Fruit fly (Drosophila melanogaster): ENCODE data around the gene CG12224.

Gene CG12224

DNA sequence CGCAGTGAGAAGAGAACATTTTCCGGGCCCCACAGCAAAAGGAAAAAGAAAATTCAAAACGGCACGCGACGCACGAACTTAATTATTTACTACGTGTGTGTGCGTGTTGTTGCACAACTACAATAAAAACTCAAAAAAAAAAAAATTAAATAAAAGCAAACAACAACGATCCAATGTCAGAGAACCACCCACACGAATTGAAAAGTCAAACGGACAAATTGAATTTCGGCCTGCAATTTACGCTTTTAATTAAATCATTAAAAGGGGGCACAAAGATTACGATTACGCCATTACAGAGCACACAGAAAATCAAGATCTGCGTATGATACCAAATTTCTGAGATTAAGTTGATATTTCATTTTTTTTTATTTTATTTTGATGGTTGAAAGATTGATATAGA lies 33.9 kb downstream of the CG12224 start:
- no peak for TF ChIP-seq bab1 (GFP tag; optimal IDR thresholded peaks at IDR 0.05)
- TF ChIP-seq tj (GFP tag; optimal IDR thresholded peaks at IDR 0.05): no peak
- TF ChIP-seq CG7045 (GFP tag; optimal IDR thresholded peaks at IDR 0.05): no peak
- TF ChIP-seq Hr96 (GFP tag; optimal IDR thresholded peaks at IDR 0.05): no peak
- no peak for TF ChIP-seq kay (GFP tag; ENCODE audit: borderline replicate concordance)
- no peak for TF ChIP-seq cic (GFP tag; optimal IDR thresholded peaks at IDR 0.05)
- TF ChIP-seq CG7101 (tag; optimal IDR thresholded peaks at IDR 0.05): no peak
- no peak for TF ChIP-seq pad (GFP tag; optimal IDR thresholded peaks at IDR 0.05)
- TF ChIP-seq Clk (GFP tag; optimal IDR thresholded peaks at IDR 0.05): no peak
- no peak for TF ChIP-seq CG5204 (GFP tag; optimal IDR thresholded peaks at IDR 0.05)
- no peak for TF ChIP-seq Mnt (GFP tag; optimal IDR thresholded peaks at IDR 0.05)
- TF ChIP-seq cnc (optimal IDR thresholded peaks at IDR 0.05): no peak
- TF ChIP-seq toe (GFP tag; optimal IDR thresholded peaks at IDR 0.05): no peak
- TF ChIP-seq CG33017 (tag; optimal IDR thresholded peaks at IDR 0.05): no peak
- TF ChIP-seq Crg-1 (GFP tag; optimal IDR thresholded peaks at IDR 0.05): no peak
- no peak for TF ChIP-seq ovo (GFP tag; optimal IDR thresholded peaks at IDR 0.05)
- no peak for TF ChIP-seq CG1620 (GFP tag; optimal IDR thresholded peaks at IDR 0.05)
- no peak for TF ChIP-seq CG14711 (tag; optimal IDR thresholded peaks at IDR 0.05)
- TF ChIP-seq CG11617 (GFP tag; optimal IDR thresholded peaks at IDR 0.05): no peak

DNA sequence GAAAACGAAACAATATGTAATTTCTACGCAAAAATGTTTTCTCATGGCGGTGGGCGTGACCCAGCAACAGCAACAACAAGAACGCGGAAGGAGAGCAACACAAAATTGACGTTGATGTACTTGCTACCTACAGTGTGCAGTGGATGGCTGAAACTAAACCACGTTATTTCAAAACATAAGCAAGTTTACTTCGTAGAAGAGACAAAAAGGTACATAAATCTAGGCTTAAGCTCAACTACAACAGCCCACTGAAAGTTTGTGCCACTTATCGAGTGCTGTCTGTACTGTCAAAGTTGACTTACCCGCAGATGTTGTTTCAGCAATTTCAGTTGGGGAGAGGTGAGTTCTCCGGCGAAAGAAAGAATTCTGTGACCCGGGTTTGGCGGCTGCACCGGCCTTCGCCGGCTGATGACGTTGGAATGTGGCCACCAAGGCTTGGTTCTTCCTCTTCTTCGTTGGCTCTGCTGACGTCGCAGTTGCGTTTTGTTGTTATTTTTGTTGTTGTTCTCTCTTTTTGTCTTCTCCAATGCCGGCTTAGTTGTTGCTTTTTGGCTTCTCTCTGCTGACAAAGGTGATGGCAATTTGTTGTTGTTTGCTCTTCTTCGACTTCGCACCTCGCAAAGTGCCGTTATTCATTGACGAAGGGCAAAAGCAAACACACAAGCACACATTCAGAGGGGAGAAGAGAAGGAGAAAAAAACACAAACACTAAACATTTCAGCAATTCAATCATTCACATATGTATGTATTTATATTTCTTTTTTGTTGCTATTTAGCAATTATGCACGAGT lies 34.6 kb downstream of the CG12224 start:
- TF ChIP-seq cnc (optimal IDR thresholded peaks at IDR 0.05): no peak
- TF ChIP-seq Mnt (GFP tag; optimal IDR thresholded peaks at IDR 0.05): no peak
- TF ChIP-seq ovo (GFP tag; optimal IDR thresholded peaks at IDR 0.05): peak; percentile 93
- TF ChIP-seq CG12768 (GFP tag; optimal IDR thresholded peaks at IDR 0.05): no peak
- TF ChIP-seq CG11617 (GFP tag; optimal IDR thresholded peaks at IDR 0.05): no peak
- TF ChIP-seq CG33017 (tag; optimal IDR thresholded peaks at IDR 0.05): no peak
- peak; percentile 24 for TF ChIP-seq bab1 (GFP tag; optimal IDR thresholded peaks at IDR 0.05)
- no peak for TF ChIP-seq Hr96 (GFP tag; optimal IDR thresholded peaks at IDR 0.05)
- peak; percentile 92 for TF ChIP-seq pad (GFP tag; optimal IDR thresholded peaks at IDR 0.05)
- no peak for TF ChIP-seq toe (GFP tag; optimal IDR thresholded peaks at IDR 0.05)
- TF ChIP-seq CG5204 (GFP tag; optimal IDR thresholded peaks at IDR 0.05): no peak
- no peak for TF ChIP-seq Clk (GFP tag; optimal IDR thresholded peaks at IDR 0.05)
- no peak for TF ChIP-seq CG7101 (tag; optimal IDR thresholded peaks at IDR 0.05)
- no peak for TF ChIP-seq kay (GFP tag; ENCODE audit: borderline replicate concordance)
- peak; percentile 87 for TF ChIP-seq tj (GFP tag; optimal IDR thresholded peaks at IDR 0.05)
- no peak for TF ChIP-seq CG1620 (GFP tag; optimal IDR thresholded peaks at IDR 0.05)

DNA sequence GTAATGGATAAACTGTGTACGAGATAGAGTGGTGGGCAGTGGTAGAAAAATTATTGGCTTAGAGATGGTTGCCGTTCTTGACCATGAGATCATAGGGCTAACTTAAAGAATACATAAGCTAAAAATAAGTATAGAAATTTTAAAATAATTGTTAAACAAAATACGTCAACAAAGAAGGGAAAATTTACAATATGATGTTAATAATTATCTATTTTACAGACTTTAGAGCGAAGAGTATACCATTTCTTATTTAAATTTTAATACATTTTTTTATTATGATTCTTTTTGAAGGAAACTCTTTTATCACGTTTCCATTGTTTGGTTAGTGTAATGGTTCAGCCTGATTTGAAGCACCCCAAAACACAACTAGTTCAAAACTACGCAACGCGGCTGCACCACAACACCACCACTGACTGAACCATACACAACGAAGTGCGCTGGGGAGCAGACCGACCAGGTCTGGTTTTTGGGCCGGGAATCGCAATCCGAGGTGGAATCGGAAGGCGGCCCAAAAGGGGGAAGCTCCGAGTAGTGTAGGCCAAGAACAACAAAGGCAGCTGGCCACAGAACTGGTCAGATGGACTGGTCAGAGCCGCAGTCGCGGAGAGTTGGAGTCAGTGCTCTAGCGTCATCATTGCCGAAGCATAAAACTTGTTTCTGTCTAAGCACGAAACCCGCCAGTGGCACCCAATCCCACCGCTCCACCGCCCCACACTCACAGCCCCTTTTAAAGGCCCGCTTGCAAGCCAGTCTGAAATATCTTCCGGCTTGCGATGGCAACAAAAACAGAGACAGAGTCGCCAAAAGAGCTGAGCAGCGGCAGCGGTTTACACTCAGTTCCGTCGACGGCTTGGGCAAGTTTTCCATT lies 36.2 kb downstream of the CG12224 start:
- TF ChIP-seq CG7101 (tag; optimal IDR thresholded peaks at IDR 0.05): no peak
- no peak for TF ChIP-seq CG5204 (GFP tag; optimal IDR thresholded peaks at IDR 0.05)
- no peak for TF ChIP-seq ovo (GFP tag; optimal IDR thresholded peaks at IDR 0.05)
- TF ChIP-seq CG12768 (GFP tag; optimal IDR thresholded peaks at IDR 0.05): no peak
- TF ChIP-seq CG11617 (GFP tag; optimal IDR thresholded peaks at IDR 0.05): no peak
- no peak for TF ChIP-seq cnc (optimal IDR thresholded peaks at IDR 0.05)
- no peak for TF ChIP-seq Mnt (GFP tag; optimal IDR thresholded peaks at IDR 0.05)
- no peak for TF ChIP-seq CG33017 (tag; optimal IDR thresholded peaks at IDR 0.05)
- no peak for TF ChIP-seq bab1 (GFP tag; optimal IDR thresholded peaks at IDR 0.05)
- no peak for TF ChIP-seq cic (GFP tag; optimal IDR thresholded peaks at IDR 0.05)
- TF ChIP-seq Crg-1 (GFP tag; optimal IDR thresholded peaks at IDR 0.05): no peak
- TF ChIP-seq kay (GFP tag; ENCODE audit: borderline replicate concordance): no peak
- TF ChIP-seq CG7045 (GFP tag; optimal IDR thresholded peaks at IDR 0.05): no peak
- no peak for TF ChIP-seq CG14711 (tag; optimal IDR thresholded peaks at IDR 0.05)
- no peak for TF ChIP-seq toe (GFP tag; optimal IDR thresholded peaks at IDR 0.05)
- no peak for TF ChIP-seq CG1620 (GFP tag; optimal IDR thresholded peaks at IDR 0.05)

DNA sequence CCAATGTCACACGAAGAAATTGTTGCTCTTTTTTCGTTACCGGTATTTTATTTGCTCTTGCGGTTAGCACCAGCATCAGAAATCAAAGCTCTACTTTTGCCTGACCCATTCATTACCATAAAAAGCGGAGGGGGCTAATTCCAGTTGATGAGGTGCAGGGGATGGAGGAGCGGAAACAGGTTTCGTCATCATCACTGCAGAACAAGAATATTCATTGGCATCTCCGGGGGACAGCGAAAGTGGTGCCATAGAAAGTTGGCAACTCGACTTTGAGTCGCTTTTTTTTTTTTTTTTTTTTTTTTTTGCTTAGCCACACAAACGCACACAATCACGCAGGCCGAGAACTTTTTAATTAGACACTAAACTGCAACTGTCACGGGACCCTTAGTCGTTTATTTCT lies 40.7 kb downstream of the CG12224 start:
- no peak for TF ChIP-seq cic (GFP tag; optimal IDR thresholded peaks at IDR 0.05)
- no peak for TF ChIP-seq Mnt (GFP tag; optimal IDR thresholded peaks at IDR 0.05)
- no peak for TF ChIP-seq CG7101 (tag; optimal IDR thresholded peaks at IDR 0.05)
- no peak for TF ChIP-seq pad (GFP tag; optimal IDR thresholded peaks at IDR 0.05)
- no peak for TF ChIP-seq Clk (GFP tag; optimal IDR thresholded peaks at IDR 0.05)
- no peak for TF ChIP-seq Hr96 (GFP tag; optimal IDR thresholded peaks at IDR 0.05)
- TF ChIP-seq Crg-1 (GFP tag; optimal IDR thresholded peaks at IDR 0.05): no peak
- no peak for TF ChIP-seq kay (GFP tag; ENCODE audit: borderline replicate concordance)

DNA sequence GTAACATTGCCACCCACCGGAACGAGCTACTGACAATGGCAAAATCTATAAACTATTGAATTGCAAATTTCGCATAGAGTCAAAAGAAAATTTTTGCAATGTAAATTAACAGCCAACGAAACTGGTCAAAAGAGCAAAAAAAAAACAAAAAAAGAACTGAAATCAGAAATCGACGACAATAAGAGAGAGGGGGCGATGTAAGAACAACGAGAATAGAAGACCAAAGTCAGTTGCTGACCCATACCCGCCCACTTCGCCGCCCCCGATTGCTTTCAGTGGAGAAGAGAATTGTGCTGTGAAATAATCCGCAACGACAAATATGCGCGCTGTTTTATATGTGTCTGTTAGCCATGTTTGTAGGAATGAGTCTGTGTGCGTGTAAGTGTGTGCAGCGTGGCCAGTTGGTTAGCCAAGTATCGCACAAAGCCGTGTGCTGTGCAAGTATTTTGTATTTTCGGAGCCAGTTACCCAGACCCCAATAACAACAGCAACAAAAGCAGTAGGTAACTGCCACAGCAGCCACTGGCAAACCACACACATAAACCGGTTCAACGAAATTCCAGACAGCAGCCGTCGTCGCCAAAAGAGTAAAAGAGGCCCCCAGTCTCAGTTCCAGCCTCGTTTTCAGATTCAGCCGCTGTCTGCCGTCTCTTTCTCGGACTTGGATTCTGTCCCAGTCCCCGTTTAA lies 44.3 kb downstream of the CG12224 start:
- no peak for TF ChIP-seq CG7101 (tag; optimal IDR thresholded peaks at IDR 0.05)
- no peak for TF ChIP-seq ovo (GFP tag; optimal IDR thresholded peaks at IDR 0.05)
- TF ChIP-seq cnc (optimal IDR thresholded peaks at IDR 0.05): no peak
- no peak for TF ChIP-seq CG33017 (tag; optimal IDR thresholded peaks at IDR 0.05)
- no peak for TF ChIP-seq CG7045 (GFP tag; optimal IDR thresholded peaks at IDR 0.05)
- TF ChIP-seq CG1620 (GFP tag; optimal IDR thresholded peaks at IDR 0.05): no peak
- no peak for TF ChIP-seq CG14711 (tag; optimal IDR thresholded peaks at IDR 0.05)
- TF ChIP-seq kay (GFP tag; ENCODE audit: borderline replicate concordance): no peak
- no peak for TF ChIP-seq pad (GFP tag; optimal IDR thresholded peaks at IDR 0.05)
- no peak for TF ChIP-seq Crg-1 (GFP tag; optimal IDR thresholded peaks at IDR 0.05)
- TF ChIP-seq bab1 (GFP tag; optimal IDR thresholded peaks at IDR 0.05): no peak
- TF ChIP-seq CG11617 (GFP tag; optimal IDR thresholded peaks at IDR 0.05): no peak
- TF ChIP-seq cic (GFP tag; optimal IDR thresholded peaks at IDR 0.05): no peak
- TF ChIP-seq toe (GFP tag; optimal IDR thresholded peaks at IDR 0.05): no peak
- TF ChIP-seq Mnt (GFP tag; optimal IDR thresholded peaks at IDR 0.05): no peak
- no peak for TF ChIP-seq CG5204 (GFP tag; optimal IDR thresholded peaks at IDR 0.05)

All from whole organism, adult.